Worm (Caenorhabditis elegans) whole organism, L1 larva: Measurements from ENCODE around the gene F42A8.1.

ENCODE experiments used
- F16B12.6 ChIP-seq: fragments of 150-350 bp; optimal IDR thresholded peaks from 2 replicates; lab custom pipeline; 2014; ENCODE audit warnings: missing biosample characterization, missing genetic modification characterization
- ceh-88 ChIP-seq: fragments of 200-800 bp; sonication (Bioruptor generic); IDR thresholded peaks from 2 replicates; pipeline ENCODE4 v1.3.6; 2022; ENCODE audit warnings: missing genetic modification characterization, missing compliant biosample characterization
- nhr-90 ChIP-seq: sonication (generic microtip); optimal IDR thresholded peaks from 2 replicates; lab custom pipeline; 2016; ENCODE audit warnings: mild to moderate bottlenecking, missing genetic modification characterization, missing compliant biosample characterization; ENCODE audit not compliant: poor library complexity
- tlp-1 ChIP-seq: fragments of 150-350 bp; optimal IDR thresholded peaks from 2 replicates; lab custom pipeline; 2014; ENCODE audit warnings: missing biosample characterization, missing genetic modification characterization
- unc-62 ChIP-seq: fragments of 150-350 bp; optimal IDR thresholded peaks from 2 replicates; lab custom pipeline; 2014; ENCODE audit warnings: missing biosample characterization, missing genetic modification reagents, missing genetic modification characterization
- vab-15 ChIP-seq: sonication (generic microtip); optimal IDR thresholded peaks from 2 replicates; lab custom pipeline; 2017; ENCODE audit warnings: missing genotype, mild to moderate bottlenecking, missing genetic modification characterization, missing compliant biosample characterization

DNA sequence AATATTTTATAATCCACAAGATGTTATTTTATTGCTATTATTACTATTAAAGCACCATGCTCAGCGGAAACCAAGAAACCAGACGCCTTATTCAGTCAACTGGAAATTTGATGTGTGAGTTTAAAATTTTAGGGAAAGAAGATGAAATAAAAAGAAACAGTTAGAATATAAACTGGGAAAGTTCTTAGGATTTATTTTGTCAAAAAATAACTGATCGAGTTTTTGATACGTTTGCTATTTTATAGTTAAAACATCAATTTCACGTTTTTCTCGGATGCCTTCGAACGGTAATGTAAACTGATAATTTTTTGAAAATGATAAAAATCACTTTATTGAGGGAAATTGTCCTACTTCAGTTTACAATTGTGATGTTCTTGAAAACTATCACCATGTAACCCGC is 26.0 kb upstream of the F42A8.1 start, which contains the start of gene C06C3.3:
- TF ChIP-seq unc-62 (GFP tag; lab: Kevin White, UChicago), result no peak
- no peak for TF ChIP-seq ceh-88 (GFP tag; lab: Robert Waterston, UW)
- TF ChIP-seq F16B12.6, result no peak
- no peak for TF ChIP-seq nhr-90
- no peak for TF ChIP-seq vab-15 (tag; lab: Kevin White, UChicago)
- no peak for TF ChIP-seq tlp-1 (tag; lab: Kevin White, UChicago)
